Fruit fly (Drosophila melanogaster) whole organism, adult: ENCODE measurements around the gene CG43127.

Experiments
- CG14711 ChIP-seq: fragments of 200-800 bp; sonication (Bioruptor generic); optimal IDR thresholded peaks from 2 replicates; lab custom pipeline; 2018; ENCODE audit warnings: missing biosample characterization, mild to moderate bottlenecking, missing genetic modification characterization, moderate library complexity
- CG33017 ChIP-seq: fragments of 200-800 bp; sonication (Bioruptor generic); optimal IDR thresholded peaks from 2 replicates; lab custom pipeline; 2018; ENCODE audit warnings: missing biosample characterization, mild to moderate bottlenecking, missing genetic modification characterization, moderate library complexity
- CG5204 ChIP-seq: fragments of 200-800 bp; sonication (Bioruptor generic); optimal IDR thresholded peaks from 2 replicates; lab custom pipeline; 2016; ENCODE audit warnings: missing biosample characterization, missing genetic modification characterization
- CG7045 ChIP-seq: fragments of 200-800 bp; sonication (Bioruptor generic); optimal IDR thresholded peaks from 2 replicates; lab custom pipeline; 2017; ENCODE audit warnings: missing biosample characterization, mild to moderate bottlenecking, missing genetic modification characterization
- bab1 ChIP-seq: fragments of 200-800 bp; sonication (Bioruptor generic); optimal IDR thresholded peaks from 3 replicates; lab custom pipeline; 2019; ENCODE audit warnings: missing biosample characterization, mild to moderate bottlenecking, missing genetic modification characterization, moderate library complexity
- cic ChIP-seq: fragments of 200-800 bp; sonication (Bioruptor generic); optimal IDR thresholded peaks from 2 replicates; lab custom pipeline; 2017; ENCODE audit warnings: missing biosample characterization, mild to moderate bottlenecking, missing genetic modification characterization, moderate library complexity
- kay ChIP-seq: fragments of 200-800 bp; sonication (Bioruptor generic); peaks from one replicate; lab custom pipeline; 2016; ENCODE audit warnings: missing biosample characterization, missing genetic modification characterization, borderline replicate concordance
- ovo ChIP-seq: fragments of 200-800 bp; sonication (Bioruptor generic); optimal IDR thresholded peaks from 2 replicates; lab custom pipeline; 2016; ENCODE audit warnings: missing biosample characterization, missing genetic modification characterization
- pad ChIP-seq: fragments of 200-800 bp; sonication (Bioruptor generic); optimal IDR thresholded peaks from 3 replicates; lab custom pipeline; 2017; ENCODE audit warnings: missing biosample characterization, missing genetic modification characterization, mild to moderate bottlenecking, moderate library complexity, missing genetic modification reagents
- toe ChIP-seq: fragments of 200-800 bp; sonication (Bioruptor generic); optimal IDR thresholded peaks from 2 replicates; lab custom pipeline; 2016; ENCODE audit warnings: missing biosample characterization, missing genetic modification characterization

DNA sequence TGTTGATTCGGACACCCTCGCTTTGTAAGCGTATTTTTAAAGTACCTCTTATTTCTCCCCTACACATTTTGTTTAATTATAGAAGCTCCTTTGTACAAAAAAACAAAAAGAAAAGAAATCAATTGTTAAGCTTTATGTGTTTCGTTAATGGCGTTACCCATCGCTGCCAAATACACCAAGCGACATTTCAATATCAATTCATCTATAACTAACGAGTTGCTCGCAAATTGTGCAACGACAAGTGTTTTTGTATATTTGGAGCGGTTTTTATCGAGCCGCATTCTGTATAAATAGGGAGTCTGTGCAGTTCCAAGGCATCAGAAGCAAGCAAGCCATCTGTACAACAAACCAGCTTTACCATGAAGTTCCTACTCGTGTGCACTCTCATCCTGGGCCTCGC is 14.0 kb upstream of the CG43127 start, which contains the start of gene CG18628:
- no peak for TF ChIP-seq kay
- TF ChIP-seq CG7045 (GFP tag; lab: Kevin White, UChicago) = no peak
- TF ChIP-seq CG14711 (tag; lab: Kevin White, UChicago) = no peak
- no peak for TF ChIP-seq bab1 (GFP tag; lab: Kevin White, UChicago)
- no peak for TF ChIP-seq CG33017
- TF ChIP-seq ovo (GFP tag; lab: Kevin White, UChicago) = no peak
- TF ChIP-seq cic (GFP tag; lab: Kevin White, UChicago) = no peak
- TF ChIP-seq toe (GFP tag; lab: Kevin White, UChicago) = no peak
- no peak for TF ChIP-seq pad (GFP tag; lab: Kevin White, UChicago)
- no peak for TF ChIP-seq CG5204 (GFP tag; lab: Kevin White, UChicago)
